Fruit fly (Drosophila melanogaster) whole organism, wandering third instar larva: ENCODE data around the gene Cpr11A.

ENCODE experiments used
- Abd-B ChIP-seq: fragments of >200 bp; optimal IDR thresholded peaks from 2 replicates; lab custom pipeline; 2017; ENCODE audit warnings: missing biosample characterization, missing genetic modification characterization
- CG32264 ChIP-seq: fragments of 200-800 bp; sonication (Bioruptor generic); optimal IDR thresholded peaks from 2 replicates; lab custom pipeline; 2016; ENCODE audit warnings: missing biosample characterization, missing genetic modification characterization
- CG9705 ChIP-seq: fragments of 200-800 bp; sonication (Bioruptor generic); optimal IDR thresholded peaks from 2 replicates; lab custom pipeline; 2018; ENCODE audit warnings: missing biosample characterization, mild to moderate bottlenecking, missing genetic modification characterization
- CrebA ChIP-seq: fragments of 200-800 bp; sonication (Bioruptor generic); optimal IDR thresholded peaks from 2 replicates; lab custom pipeline; 2016; ENCODE audit warnings: missing biosample characterization, mild to moderate bottlenecking, missing genetic modification characterization, borderline replicate concordance
- Dfd ChIP-seq: fragments of >200 bp; optimal IDR thresholded peaks from 2 replicates; lab custom pipeline; 2017; ENCODE audit warnings: missing biosample characterization, missing genetic modification characterization
- Dif ChIP-seq: fragments of 200-275, 200-300 bp; sonication (Bioruptor generic); optimal IDR thresholded peaks from 2 replicates; lab custom pipeline; 2018; ENCODE audit warnings: missing biosample characterization, missing genetic modification characterization; ENCODE audit not compliant: partially characterized antibody
- GATAd ChIP-seq: sonication (Bioruptor generic); optimal IDR thresholded peaks from 2 replicates; lab custom pipeline; 2016; ENCODE audit warnings: missing biosample characterization, missing genetic modification characterization
- HLH106 ChIP-seq: fragments of 200-800 bp; optimal IDR thresholded peaks from 3 replicates; lab custom pipeline; 2019; ENCODE audit warnings: missing biosample characterization, mild to moderate bottlenecking, missing genetic modification characterization, moderate library complexity
- Hnf4 ChIP-seq: fragments of 200-800 bp; sonication (Bioruptor generic); optimal IDR thresholded peaks from 2 replicates; lab custom pipeline; 2016; ENCODE audit warnings: missing biosample characterization, mild to moderate bottlenecking, missing genetic modification characterization
- Hr78 ChIP-seq: fragments of >200 bp; optimal IDR thresholded peaks from 2 replicates; lab custom pipeline; 2017; ENCODE audit warnings: missing biosample characterization, missing genetic modification characterization
- Hr83 ChIP-seq: fragments of 200-300 bp; sonication (Bioruptor generic); optimal IDR thresholded peaks from 2 replicates; lab custom pipeline; 2016; ENCODE audit warnings: missing biosample characterization, mild to moderate bottlenecking, missing genetic modification characterization, moderate library complexity; ENCODE audit not compliant: poor library complexity, severe bottlenecking
- Jra ChIP-seq: sonication (Bioruptor generic); optimal IDR thresholded peaks from 2 replicates; lab custom pipeline; 2016; ENCODE audit warnings: missing biosample characterization, missing genetic modification characterization
- Mio ChIP-seq: sonication (Bioruptor generic); optimal IDR thresholded peaks from 2 replicates; lab custom pipeline; 2016; ENCODE audit warnings: missing biosample characterization, missing genetic modification characterization
- Myc ChIP-seq: fragments of >200 bp; optimal IDR thresholded peaks from 2 replicates; lab custom pipeline; 2017
- N ChIP-seq: fragments of >200 bp; optimal IDR thresholded peaks from 2 replicates; lab custom pipeline; 2018; ENCODE audit warnings: missing biosample characterization, missing external identifiers, missing genetic modification characterization
- OdsH ChIP-seq: fragments of 200-800 bp; sonication (Bioruptor generic); optimal IDR thresholded peaks from 2 replicates; lab custom pipeline; 2016; ENCODE audit warnings: missing biosample characterization, mild to moderate bottlenecking, missing genetic modification characterization
- Rel ChIP-seq, 2 experiments: fragments of 200-800 bp; sonication (Bioruptor generic) in 1 of 2; optimal IDR thresholded peaks; 2 replicates in 1 of 2; 3 replicates in 1 of 2; lab custom pipeline; 2016 to 2019; ENCODE audit warnings: mild to moderate bottlenecking in 2 of 2, missing biosample characterization in 2 of 2, missing genetic modification characterization in 2 of 2, moderate library complexity in 1 of 2
- Sp1 ChIP-seq: fragments of 200-800 bp; sonication (Bioruptor generic); optimal IDR thresholded peaks from 3 replicates; lab custom pipeline; 2019; ENCODE audit warnings: missing biosample characterization, mild to moderate bottlenecking, missing genetic modification characterization, moderate library complexity
- Vsx2 ChIP-seq: fragments of 200-300, 225-300 bp; sonication (Bioruptor generic); optimal IDR thresholded peaks from 2 replicates; lab custom pipeline; 2018; ENCODE audit warnings: missing biosample characterization, missing genetic modification characterization; ENCODE audit not compliant: partially characterized antibody
- br ChIP-seq: fragments of 200-800 bp; sonication (Bioruptor generic); optimal IDR thresholded peaks from 2 replicates; lab custom pipeline; 2016; ENCODE audit warnings: missing biosample characterization, missing genetic modification characterization
- brk ChIP-seq: fragments of 200-800 bp; sonication (Bioruptor generic); optimal IDR thresholded peaks from 2 replicates; lab custom pipeline; 2016; ENCODE audit warnings: missing biosample characterization, mild to moderate bottlenecking, missing genetic modification characterization
- dl ChIP-seq, 2 experiments: fragments of 175-275, 200-275 bp in 1 of 2; fragments of 200-275 bp in 1 of 2; sonication (Bioruptor generic); optimal IDR thresholded peaks; lab custom pipeline; 2018; ENCODE audit warnings: mild to moderate bottlenecking in 2 of 2, missing biosample characterization in 2 of 2, missing genetic modification characterization in 2 of 2, moderate library complexity in 2 of 2; ENCODE audit not compliant: partially characterized antibody in 2 of 2, insufficient read depth in 1 of 2
- dmrt93B ChIP-seq: fragments of 200-800 bp; sonication (Bioruptor generic); optimal IDR thresholded peaks from 2 replicates; lab custom pipeline; 2018; ENCODE audit warnings: missing biosample characterization, mild to moderate bottlenecking, missing genetic modification characterization
- dsf ChIP-seq: sonication (Bioruptor generic); optimal IDR thresholded peaks from 2 replicates; lab custom pipeline; 2016; ENCODE audit warnings: missing biosample characterization, missing genetic modification characterization, borderline replicate concordance
- ey ChIP-seq: fragments of 200-800 bp; sonication (Bioruptor generic); optimal IDR thresholded peaks from 2 replicates; lab custom pipeline; 2016; ENCODE audit warnings: missing biosample characterization, missing genetic modification characterization
- foxo ChIP-seq, 2 experiments: fragments of 200-800 bp; sonication (Bioruptor generic); optimal IDR thresholded peaks; 2 replicates in 1 of 2; 3 replicates in 1 of 2; lab custom pipeline; 2016 to 2017; ENCODE audit warnings: missing biosample characterization in 2 of 2, missing genetic modification characterization in 2 of 2
- fru ChIP-seq: fragments of 200-800 bp; sonication (Bioruptor generic); optimal IDR thresholded peaks from 3 replicates; lab custom pipeline; 2016; ENCODE audit warnings: missing biosample characterization, mild to moderate bottlenecking, missing genetic modification characterization
- h ChIP-seq: fragments of 200-800 bp; sonication (Bioruptor generic); optimal IDR thresholded peaks from 3 replicates; lab custom pipeline; 2016; ENCODE audit warnings: missing biosample characterization, mild to moderate bottlenecking, missing genetic modification characterization
- jim ChIP-seq: fragments of 175-275, 200-325 bp; sonication (Bioruptor generic); optimal IDR thresholded peaks from 2 replicates; lab custom pipeline; 2016; ENCODE audit warnings: missing biosample characterization, mild to moderate bottlenecking, missing genetic modification characterization
- lola ChIP-seq: fragments of >200 bp; optimal IDR thresholded peaks from 2 replicates; lab custom pipeline; 2017; ENCODE audit warnings: missing biosample characterization, missing genetic modification characterization
- pan ChIP-seq: fragments of >200 bp; optimal IDR thresholded peaks from 2 replicates; lab custom pipeline; 2017
- psq ChIP-seq: fragments of 200-800 bp; sonication (Bioruptor generic); optimal IDR thresholded peaks from 3 replicates; lab custom pipeline; 2017; ENCODE audit warnings: missing biosample characterization, mild to moderate bottlenecking, missing genetic modification characterization, moderate library complexity
- rgr ChIP-seq: fragments of 200-800 bp; sonication (Bioruptor generic); optimal IDR thresholded peaks from 3 replicates; lab custom pipeline; 2016; ENCODE audit warnings: missing biosample characterization, mild to moderate bottlenecking, missing genetic modification characterization
- sage ChIP-seq: fragments of 200-800 bp; sonication (Bioruptor generic); optimal IDR thresholded peaks from 2 replicates; lab custom pipeline; 2016; ENCODE audit warnings: missing biosample characterization, mild to moderate bottlenecking, missing genetic modification characterization
- sv ChIP-seq: fragments of 200-800 bp; sonication (Bioruptor generic); optimal IDR thresholded peaks from 3 replicates; lab custom pipeline; 2016; ENCODE audit warnings: missing biosample characterization, missing genetic modification characterization
- tai ChIP-seq: sonication (Bioruptor generic); optimal IDR thresholded peaks from 2 replicates; lab custom pipeline; 2016; ENCODE audit warnings: missing biosample characterization, missing genetic modification characterization
- usp ChIP-seq: fragments of >200 bp; optimal IDR thresholded peaks from 2 replicates; lab custom pipeline; 2017; ENCODE audit warnings: missing biosample characterization, missing genetic modification characterization
- woc ChIP-seq: sonication (Bioruptor generic); optimal IDR thresholded peaks from 2 replicates; lab custom pipeline; 2016; ENCODE audit warnings: missing biosample characterization, mild to moderate bottlenecking, missing genetic modification characterization

Cpr11A gene

DNA sequence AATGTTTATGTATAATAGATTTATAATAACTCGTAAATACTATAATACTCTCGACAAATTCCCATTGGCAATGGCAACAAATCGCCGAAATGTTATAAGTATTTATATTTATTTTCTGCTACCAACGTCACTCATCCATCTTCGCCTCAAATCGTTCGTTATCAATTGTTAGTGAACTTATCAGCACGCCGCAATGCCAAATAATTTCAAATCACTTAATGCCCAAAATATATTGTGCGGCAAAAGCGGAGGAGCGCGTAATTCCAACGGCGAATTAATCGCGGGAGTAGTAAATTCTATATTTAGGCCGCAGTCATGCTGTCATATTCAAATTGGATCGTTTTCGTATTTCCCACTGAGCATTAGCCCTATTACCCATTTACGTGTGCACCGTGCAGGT, 17.6 kb upstream of the Cpr11A start:
- TF ChIP-seq pan (no peak), Myc (lab: Kevin White, UChicago) (no peak), Abd-B (GFP tag; lab: Kevin White, UChicago) (no peak)
- TF ChIP-seq, all 38 proteins: peak for 0

DNA sequence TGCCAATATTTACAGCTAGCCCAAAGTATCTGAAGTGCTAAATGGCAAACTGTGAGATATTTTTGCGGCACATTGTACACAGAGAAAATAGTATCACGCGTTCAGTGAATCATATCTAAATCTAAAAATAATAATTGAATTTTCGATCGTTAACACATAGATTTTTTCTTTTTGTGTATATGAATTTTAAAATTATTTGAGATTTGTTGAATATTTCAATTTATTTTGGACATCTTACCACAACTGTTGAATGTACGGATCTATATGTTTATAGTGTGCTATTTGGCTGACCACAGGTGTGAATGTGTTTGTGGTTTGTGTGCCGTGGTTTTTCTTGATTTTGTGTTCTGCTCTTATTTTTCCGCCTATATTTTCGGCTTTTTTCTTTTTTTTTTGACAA, 17.0 kb upstream of the Cpr11A start:
- TF ChIP-seq br (GFP tag; lab: Kevin White, UChicago) = peak; percentile 25
- peak in 1 of 2 experiments; percentile 49 for TF ChIP-seq foxo (GFP tag; optimal IDR thresholded peaks at IDR 0.05; lab: Kevin White, UChicago)
- TF ChIP-seq rgr (GFP tag; lab: Kevin White, UChicago) = peak; percentile 5
- no peak for TF ChIP-seq pan
- no peak for TF ChIP-seq GATAd (GFP tag; lab: Kevin White, UChicago)
- no peak for TF ChIP-seq N
- TF ChIP-seq Sp1 (GFP tag; lab: Kevin White, UChicago) = no peak
- no peak for TF ChIP-seq tai (GFP tag; lab: Kevin White, UChicago)
- TF ChIP-seq Myc (lab: Kevin White, UChicago) = no peak
- TF ChIP-seq CG9705 (GFP tag; lab: Kevin White, UChicago) = no peak
- TF ChIP-seq Abd-B (GFP tag; lab: Kevin White, UChicago) = no peak
- no peak for TF ChIP-seq fru (GFP tag; lab: Kevin White, UChicago)
- TF ChIP-seq ey (GFP tag; lab: Kevin White, UChicago) = peak; percentile 9
- TF ChIP-seq sv (GFP tag; lab: Kevin White, UChicago) = peak; percentile 53
- no peak for TF ChIP-seq Jra
- TF ChIP-seq OdsH (GFP tag; lab: Kevin White, UChicago) = peak; percentile 30
- no peak for TF ChIP-seq Hr78 (GFP tag; lab: Kevin White, UChicago)
- TF ChIP-seq h (GFP tag; lab: Kevin White, UChicago) = peak; percentile 39
- no peak for TF ChIP-seq CG32264 (GFP tag; lab: Kevin White, UChicago)

dm6 chrX:12470187-12470931, 16.4 kb upstream of the Cpr11A start:
- TF ChIP-seq sage (GFP tag; lab: Kevin White, UChicago) = peak; percentile 29
- TF ChIP-seq dsf (GFP tag; lab: Kevin White, UChicago) = no peak
- peak; percentile 5 for TF ChIP-seq OdsH (GFP tag; lab: Kevin White, UChicago)
- TF ChIP-seq psq (GFP tag; lab: Kevin White, UChicago) = peak; percentile 10
- no peak for TF ChIP-seq Rel (GFP tag; optimal IDR thresholded peaks at IDR 0.05; lab: Kevin White, UChicago)
- TF ChIP-seq Rel (tag; optimal IDR thresholded peaks at IDR 0.05; lab: Kevin White, UChicago) = peak; percentile 66
- no peak for TF ChIP-seq brk (GFP tag; lab: Kevin White, UChicago)
- TF ChIP-seq Dif (GFP tag; lab: Kevin White, UChicago) = peak; percentile 81
- no peak for TF ChIP-seq pan
- TF ChIP-seq Hr83 (GFP tag; lab: Kevin White, UChicago) = no peak
- no peak for TF ChIP-seq lola
- TF ChIP-seq tai (GFP tag; lab: Kevin White, UChicago) = peak; percentile 21
- no peak for TF ChIP-seq N
- no peak for TF ChIP-seq CG32264 (GFP tag; lab: Kevin White, UChicago)
- peak; percentile 41 for TF ChIP-seq Sp1 (GFP tag; lab: Kevin White, UChicago)
- no peak for TF ChIP-seq Myc (lab: Kevin White, UChicago)
- peak; percentile 25 for TF ChIP-seq CG9705 (GFP tag; lab: Kevin White, UChicago)
- TF ChIP-seq Jra = peak; percentile 39
- no peak for TF ChIP-seq woc (GFP tag; lab: Kevin White, UChicago)
- no peak for TF ChIP-seq Hr78 (GFP tag; lab: Kevin White, UChicago)
- TF ChIP-seq ey (GFP tag; lab: Kevin White, UChicago) = no peak
- peak; percentile 45 to 74 for TF ChIP-seq dl (GFP tag; optimal IDR thresholded peaks at IDR 0.05; lab: Kevin White, UChicago; ENCODE audit: insufficient read depth in 1 of 2, partially characterized antibody in 2 of 2)
- TF ChIP-seq fru (GFP tag; lab: Kevin White, UChicago) = peak; percentile 66
- TF ChIP-seq foxo (GFP tag; optimal IDR thresholded peaks at IDR 0.05; lab: Kevin White, UChicago) = peak in 1 of 2 experiments; percentile 39
- no peak for TF ChIP-seq CrebA (GFP tag; lab: Kevin White, UChicago)
- TF ChIP-seq usp (GFP tag; lab: Kevin White, UChicago) = no peak
- TF ChIP-seq Mio = no peak
- no peak for TF ChIP-seq jim (GFP tag; lab: Kevin White, UChicago)
- TF ChIP-seq rgr (GFP tag; lab: Kevin White, UChicago) = peak; percentile 16
- TF ChIP-seq dmrt93B = peak; percentile 26
- TF ChIP-seq sv (GFP tag; lab: Kevin White, UChicago) = no peak
- TF ChIP-seq Abd-B (GFP tag; lab: Kevin White, UChicago) = no peak
- TF ChIP-seq Hnf4 = no peak
- TF ChIP-seq GATAd (GFP tag; lab: Kevin White, UChicago) = no peak
- TF ChIP-seq br (GFP tag; lab: Kevin White, UChicago) = no peak
- peak; percentile 64 for TF ChIP-seq HLH106
- no peak for TF ChIP-seq Dfd
- no peak for TF ChIP-seq Vsx2
- peak; percentile 10 for TF ChIP-seq h (GFP tag; lab: Kevin White, UChicago)
